Worm (Caenorhabditis elegans) whole organism, L4 larva: ENCODE measurements around the gene Y39G8B.5.

Experiments
- D1046.2 ChIP-seq: fragments of 200-800 bp; sonication (Bioruptor generic); IDR thresholded peaks from 2 replicates; pipeline ENCODE4 v1.3.6; 2022; ENCODE audit warnings: missing genetic modification characterization, missing compliant biosample characterization
- F26F4.8 ChIP-seq: fragments of 200-800 bp; sonication (Bioruptor generic); conservative IDR thresholded peaks from 2 replicates; pipeline ENCODE4 v1.3.6; 2022; ENCODE audit warnings: missing genetic modification characterization, missing compliant biosample characterization
- F44E2.7 ChIP-seq: fragments of 200-800 bp; sonication (Bioruptor generic); IDR thresholded peaks from 2 replicates; pipeline ENCODE4 v2.1.2; 2022; ENCODE audit warnings: missing genetic modification characterization, missing compliant biosample characterization
- F49E8.2 ChIP-seq: sonication (generic microtip); optimal IDR thresholded peaks from 2 replicates; lab custom pipeline; 2016; ENCODE audit warnings: missing compliant biosample characterization, mild to moderate bottlenecking, missing genetic modification characterization, borderline replicate concordance
- R02D3.7 ChIP-seq: fragments of 150-350 bp; sonication (generic microtip); optimal IDR thresholded peaks from 3 replicates; lab custom pipeline; 2014; ENCODE audit warnings: missing biosample characterization, missing genetic modification characterization
- T20F7.1 ChIP-seq: fragments of 200-800 bp; sonication (Bioruptor generic); optimal IDR thresholded peaks from 2 replicates; lab custom pipeline; 2018; ENCODE audit warnings: mild to moderate bottlenecking, missing genetic modification characterization, missing compliant biosample characterization
- T26A8.4 ChIP-seq: fragments of 200-800 bp; sonication (Bioruptor generic); IDR thresholded peaks from 2 replicates; pipeline ENCODE4 v1.3.6; 2022; ENCODE audit warnings: missing genetic modification characterization, missing compliant biosample characterization
- Y105C5A.15 ChIP-seq: fragments of 200-800 bp; sonication (Bioruptor generic); IDR thresholded peaks from 2 replicates; pipeline ENCODE4 v1.3.6; 2022; ENCODE audit warnings: missing genetic modification characterization, missing compliant biosample characterization
- ZK337.2 ChIP-seq: fragments of 200-800 bp; sonication (Bioruptor generic); IDR thresholded peaks from 2 replicates; pipeline ENCODE4 v1.3.6; 2022; ENCODE audit warnings: missing genetic modification reagents, missing genetic modification characterization, missing compliant biosample characterization
- ama-1 ChIP-seq: fragments of 150-350 bp; optimal IDR thresholded peaks from 2 replicates; lab custom pipeline; 2014; ENCODE audit warnings: inconsistent platforms, mixed read lengths
- ceh-20 ChIP-seq: fragments of 200-800 bp; sonication (Bioruptor generic); IDR thresholded peaks from 2 replicates; pipeline ENCODE4 v1.3.6; 2022; ENCODE audit warnings: missing genetic modification reagents, missing genetic modification characterization, missing compliant biosample characterization
- ceh-32 ChIP-seq: sonication (generic microtip); optimal IDR thresholded peaks from 2 replicates; lab custom pipeline; 2016; ENCODE audit warnings: mild to moderate bottlenecking, missing genetic modification characterization, missing compliant biosample characterization; ENCODE audit not compliant: poor library complexity
- ceh-62 ChIP-seq: sonication (generic microtip); optimal IDR thresholded peaks from 2 replicates; lab custom pipeline; 2017; ENCODE audit warnings: missing biosample characterization, missing genetic modification characterization
- ces-1 ChIP-seq: fragments of 150-350 bp; sonication (generic microtip); optimal IDR thresholded peaks from 4 replicates; lab custom pipeline; 2014; ENCODE audit warnings: missing biosample characterization, missing genetic modification reagents, missing genetic modification characterization
- cey-2 ChIP-seq: sonication (generic microtip); optimal IDR thresholded peaks from 3 replicates; lab custom pipeline; 2017; ENCODE audit warnings: missing genetic modification characterization, mild to moderate bottlenecking, missing compliant biosample characterization, antibody characterized with exemption, borderline replicate concordance; ENCODE audit not compliant: insufficient read depth
- daf-16 ChIP-seq, 3 experiments: sonication (generic microtip); optimal IDR thresholded peaks; 2 replicates each; lab custom pipeline; 2016 to 2017; ENCODE audit warnings: missing genetic modification characterization in 3 of 3, missing genetic modification reagents in 3 of 3, mild to moderate bottlenecking in 2 of 3, missing compliant biosample characterization in 2 of 3, missing biosample characterization in 1 of 3, moderate library complexity in 1 of 3
- daf-19 ChIP-seq: fragments of 200-800 bp; sonication (Bioruptor generic); conservative IDR thresholded peaks from 2 replicates; pipeline ENCODE4 v1.3.6; 2022; ENCODE audit warnings: missing genetic modification characterization, missing compliant biosample characterization
- dpl-1 ChIP-seq: fragments of 150-350 bp; optimal IDR thresholded peaks from 2 replicates; lab custom pipeline; 2014; ENCODE audit warnings: missing biosample characterization, missing genetic modification reagents, missing genetic modification characterization
- duxl-1 ChIP-seq: sonication (generic microtip); optimal IDR thresholded peaks from 2 replicates; lab custom pipeline; 2016; ENCODE audit warnings: mild to moderate bottlenecking, missing genetic modification characterization, moderate library complexity, missing compliant biosample characterization; ENCODE audit not compliant: poor library complexity
- dve-1 ChIP-seq: sonication (generic microtip); optimal IDR thresholded peaks from 2 replicates; lab custom pipeline; 2017; ENCODE audit warnings: antibody characterized with exemption, mild to moderate bottlenecking, missing genetic modification characterization, missing compliant biosample characterization; ENCODE audit not compliant: insufficient read depth
- fos-1 ChIP-seq: fragments of 150-350 bp; optimal IDR thresholded peaks from 2 replicates; lab custom pipeline; 2014; ENCODE audit warnings: missing biosample characterization, missing genetic modification characterization
- hif-1 ChIP-seq, 2 experiments: sonication (generic microtip); optimal IDR thresholded peaks; 2 replicates each; lab custom pipeline; 2016 to 2017; ENCODE audit warnings: missing compliant biosample characterization in 2 of 2, missing genetic modification characterization in 2 of 2, missing genetic modification reagents in 2 of 2, missing genotype in 2 of 2, mild to moderate bottlenecking in 1 of 2
- hlh-11 ChIP-seq: fragments of 200-800 bp; sonication (Bioruptor generic); optimal IDR thresholded peaks from 2 replicates; lab custom pipeline; 2018; ENCODE audit warnings: mild to moderate bottlenecking, missing genetic modification characterization, missing compliant biosample characterization
- hmg-1.1 ChIP-seq: fragments of 200-800 bp; sonication (Bioruptor generic); IDR thresholded peaks from 2 replicates; pipeline ENCODE4 v1.3.6; 2022; ENCODE audit warnings: missing genetic modification reagents, missing genetic modification characterization, missing compliant biosample characterization
- lin-13 ChIP-seq: fragments of 150-350 bp; optimal IDR thresholded peaks from 2 replicates; lab custom pipeline; 2014; ENCODE audit warnings: missing biosample characterization, missing genetic modification reagents, missing genetic modification characterization
- lin-29 ChIP-seq: fragments of 200-800 bp; sonication (Bioruptor generic); IDR thresholded peaks from 2 replicates; pipeline ENCODE4 v1.3.6; 2022; ENCODE audit warnings: missing genetic modification reagents, missing genetic modification characterization, missing compliant biosample characterization
- lin-39 ChIP-seq: fragments of 150-350 bp; optimal IDR thresholded peaks from 2 replicates; lab custom pipeline; 2014; ENCODE audit warnings: missing biosample characterization, missing genetic modification reagents, missing genetic modification characterization
- lsy-2 ChIP-seq, 2 experiments: fragments of 150-350 bp in 1 of 2; sonication (generic microtip) in 1 of 2; optimal IDR thresholded peaks; 2 replicates each; lab custom pipeline; 2014 to 2017; ENCODE audit warnings: missing biosample characterization in 2 of 2, missing genetic modification characterization in 2 of 2
- madf-5 ChIP-seq, 2 experiments: fragments of 200-800 bp; sonication (Bioruptor generic); IDR thresholded peaks; 2 replicates each; pipeline ENCODE4 v1.3.6; 2022; ENCODE audit warnings: missing compliant biosample characterization in 2 of 2, missing genetic modification characterization in 2 of 2
- madf-9 ChIP-seq: fragments of 200-800 bp; sonication (Bioruptor generic); conservative IDR thresholded peaks from 2 replicates; pipeline ENCODE4 v1.3.6; 2022; ENCODE audit warnings: missing genetic modification reagents, missing genetic modification characterization, missing compliant biosample characterization
- mes-2 ChIP-seq: sonication (generic microtip); optimal IDR thresholded peaks from 2 replicates; lab custom pipeline; 2016; ENCODE audit warnings: missing genotype, mild to moderate bottlenecking, missing genetic modification characterization, missing compliant biosample characterization; ENCODE audit not compliant: poor library complexity, severe bottlenecking
- mxl-2 ChIP-seq: fragments of 200-800 bp; sonication (Bioruptor generic); conservative IDR thresholded peaks from 2 replicates; pipeline ENCODE4 v1.3.6; 2022; ENCODE audit warnings: missing genetic modification reagents, missing genetic modification characterization, missing compliant biosample characterization
- nhr-102 ChIP-seq: sonication (generic microtip); optimal IDR thresholded peaks from 2 replicates; lab custom pipeline; 2016; ENCODE audit warnings: mild to moderate bottlenecking, missing genetic modification characterization, moderate library complexity, missing compliant biosample characterization
- nhr-11 ChIP-seq: fragments of 150-350 bp; optimal IDR thresholded peaks from 2 replicates; lab custom pipeline; 2014; ENCODE audit warnings: missing biosample characterization, missing genetic modification characterization
- nhr-237 ChIP-seq: sonication (generic microtip); optimal IDR thresholded peaks from 2 replicates; lab custom pipeline; 2017; ENCODE audit warnings: missing biosample characterization, missing genetic modification characterization
- nhr-41 ChIP-seq: fragments of 200-800 bp; sonication (Bioruptor generic); IDR thresholded peaks from 2 replicates; pipeline ENCODE4 v1.3.6; 2022; ENCODE audit warnings: missing genetic modification reagents, missing genetic modification characterization, missing compliant biosample characterization
- nhr-48 ChIP-seq: sonication (generic microtip); optimal IDR thresholded peaks from 2 replicates; lab custom pipeline; 2016; ENCODE audit warnings: mild to moderate bottlenecking, missing genetic modification characterization, missing compliant biosample characterization
- nhr-76 ChIP-seq: fragments of 150-350 bp; optimal IDR thresholded peaks from 2 replicates; lab custom pipeline; 2014; ENCODE audit warnings: missing biosample characterization, missing genetic modification characterization
- nhr-77 ChIP-seq: fragments of 150-350 bp; optimal IDR thresholded peaks from 2 replicates; lab custom pipeline; 2014; ENCODE audit warnings: missing biosample characterization, missing genetic modification characterization
- php-3 ChIP-seq: fragments of 200-800 bp; sonication (Bioruptor generic); IDR thresholded peaks from 2 replicates; pipeline ENCODE4 v1.3.6; 2022; ENCODE audit warnings: missing genetic modification reagents, missing genetic modification characterization, missing compliant biosample characterization
- rbr-2 ChIP-seq: sonication (generic microtip); optimal IDR thresholded peaks from 2 replicates; lab custom pipeline; 2016; ENCODE audit warnings: missing genotype, missing genetic modification characterization, missing compliant biosample characterization
- set-16 ChIP-seq: fragments of 200-800 bp; sonication (Bioruptor generic); IDR thresholded peaks from 2 replicates; pipeline ENCODE4 v1.3.6; 2022; ENCODE audit warnings: missing genetic modification reagents, missing genetic modification characterization, missing compliant biosample characterization
- snpc-1.2 ChIP-seq: fragments of 200-800 bp; sonication (Bioruptor generic); IDR thresholded peaks from 2 replicates; pipeline ENCODE4 v1.3.6; 2022; ENCODE audit warnings: missing genetic modification reagents, missing genetic modification characterization, missing compliant biosample characterization
- spr-1 ChIP-seq: sonication (generic microtip); optimal IDR thresholded peaks from 2 replicates; lab custom pipeline; 2016; ENCODE audit warnings: mild to moderate bottlenecking, missing genetic modification characterization, missing compliant biosample characterization
- unc-39 ChIP-seq: sonication (generic microtip); optimal IDR thresholded peaks from 2 replicates; lab custom pipeline; 2017; ENCODE audit warnings: missing biosample characterization, missing genetic modification characterization
- unc-62 ChIP-seq, 3 experiments: fragments of 150-350 bp in 1 of 3; sonication (generic microtip); optimal IDR thresholded peaks in 2 of 3; peaks in 1 of 3; 1 replicate in 1 of 3; 2 replicates in 2 of 3; lab custom pipeline; 2014 to 2017; ENCODE audit warnings: missing biosample characterization in 3 of 3, missing genetic modification characterization in 3 of 3, missing genetic modification reagents in 3 of 3, missing genotype in 1 of 3
- zag-1 ChIP-seq: fragments of 150-350 bp; optimal IDR thresholded peaks from 2 replicates; lab custom pipeline; 2014; ENCODE audit warnings: missing biosample characterization, missing genetic modification characterization
- zfp-2 ChIP-seq: sonication (generic microtip); optimal IDR thresholded peaks from 2 replicates; lab custom pipeline; 2016; ENCODE audit warnings: mild to moderate bottlenecking, missing genetic modification characterization, missing compliant biosample characterization
- zfp-3 ChIP-seq: fragments of 200-800 bp; sonication (Bioruptor generic); conservative IDR thresholded peaks from 2 replicates; pipeline ENCODE4 v1.3.6; 2022; ENCODE audit warnings: missing genetic modification reagents, missing genetic modification characterization, missing compliant biosample characterization
- ztf-11 ChIP-seq: fragments of 150-350 bp; optimal IDR thresholded peaks from 2 replicates; lab custom pipeline; 2014; ENCODE audit warnings: missing biosample characterization, missing genetic modification characterization

Y39G8B.5 gene

DNA sequence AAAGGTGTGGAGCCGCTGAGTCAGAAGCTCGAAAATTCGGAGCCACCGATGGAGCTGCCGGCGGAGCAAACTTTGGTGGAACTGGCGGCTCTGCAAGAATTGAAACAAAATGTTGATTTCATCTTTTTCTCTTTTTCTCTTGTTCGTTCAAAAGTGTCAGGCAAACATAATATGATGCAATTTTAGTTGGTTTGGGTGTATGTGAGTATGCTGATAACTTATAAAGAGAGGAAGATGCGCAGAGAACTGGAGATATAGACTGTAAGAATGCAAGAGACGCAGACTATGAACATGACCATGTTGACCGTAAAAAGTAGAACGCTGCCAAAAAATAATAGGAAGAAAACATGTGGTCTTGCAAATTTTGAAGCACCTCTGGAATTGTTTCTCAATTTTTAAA, 37.6 kb downstream of the Y39G8B.5 start (continued):
- TF ChIP-seq mxl-2 (GFP tag; lab: Robert Waterston, UW): no peak
- no peak for TF ChIP-seq lin-29
- no peak for TF ChIP-seq lin-39 (tag; lab: Kevin White, UChicago)
- TF ChIP-seq nhr-48: peak; percentile 72
- TF ChIP-seq zag-1 (tag; lab: Kevin White, UChicago): no peak
- no peak for TF ChIP-seq ceh-20
- TF ChIP-seq lsy-2 (tag; optimal IDR thresholded peaks at IDR 0.05; lab: Kevin White, UChicago): peak in 1 of 2 experiments; percentile 72
- TF ChIP-seq nhr-41 (GFP tag; lab: Robert Waterston, UW): no peak
- no peak for TF ChIP-seq duxl-1
- TF ChIP-seq unc-62 (GFP tag; optimal IDR thresholded peaks at IDR 0.05 in 1 of 2; lab: Kevin White, UChicago): peak in 1 of 2 experiments; percentile 39
- TF ChIP-seq unc-62 (tag; optimal IDR thresholded peaks at IDR 0.05; lab: Kevin White, UChicago): no peak
- TF ChIP-seq lin-13 (GFP tag; lab: Kevin White, UChicago): no peak
- 0 out of 2 replicates have a peak, but pooled peaks have one; percentile 25 for TF ChIP-seq T26A8.4 (GFP tag; lab: Robert Waterston, UW)
- no peak for TF ChIP-seq zfp-3 (GFP tag; lab: Robert Waterston, UW)
- peak; percentile 11; the same call in 1 of the 2 replicates for TF ChIP-seq set-16 (GFP tag; lab: Robert Waterston, UW)
- TF ChIP-seq daf-16 (GFP tag; optimal IDR thresholded peaks at IDR 0.05; lab: Kevin White, UChicago): no peak
- peak; percentile 95 for TF ChIP-seq daf-16 (tag; optimal IDR thresholded peaks at IDR 0.05; lab: Kevin White, UChicago)
- no peak for TF ChIP-seq madf-5 (GFP tag; IDR thresholded peaks at IDR 0.05; lab: Robert Waterston, UW)
- TF ChIP-seq nhr-237 (tag; lab: Kevin White, UChicago): no peak
- peak; percentile 85 for TF ChIP-seq hlh-11
- no peak for TF ChIP-seq F49E8.2 (tag; lab: Kevin White, UChicago)
- TF ChIP-seq D1046.2 (GFP tag; lab: Robert Waterston, UW): no peak
- TF ChIP-seq dve-1: peak; percentile 91
- peak; percentile 46 for TF ChIP-seq cey-2 (tag; lab: Kevin White, UChicago)
- peak; percentile 47; the same call in 1 of the 2 replicates for TF ChIP-seq php-3
- no peak for TF ChIP-seq madf-9
- no peak for TF ChIP-seq T20F7.1 (GFP tag; lab: Kevin White, UChicago)
- TF ChIP-seq F26F4.8: no peak
- TF ChIP-seq F44E2.7: no peak
- no peak for TF ChIP-seq hmg-1.1 (GFP tag; lab: Robert Waterston, UW)
- TF ChIP-seq nhr-102 (tag; lab: Kevin White, UChicago): peak; percentile 51
- TF ChIP-seq ceh-62 (tag; lab: Kevin White, UChicago): no peak
- no peak for TF ChIP-seq ceh-32 (tag; lab: Kevin White, UChicago)
- TF ChIP-seq ces-1 (GFP tag; lab: Kevin White, UChicago): no peak
- TF ChIP-seq fos-1 (tag; lab: Kevin White, UChicago): no peak
- TF ChIP-seq ztf-11 (tag; lab: Kevin White, UChicago): no peak
- TF ChIP-seq nhr-76: no peak
- no peak for TF ChIP-seq ama-1 (lab: Kevin White, UChicago)
- TF ChIP-seq R02D3.7 (tag; lab: Kevin White, UChicago): no peak
- TF ChIP-seq spr-1: no peak
- no peak for TF ChIP-seq zfp-2 (tag; lab: Kevin White, UChicago)
- TF ChIP-seq mes-2 (tag; lab: Kevin White, UChicago): peak; percentile 49
- TF ChIP-seq snpc-1.2: no peak
- peak; percentile 1 for TF ChIP-seq dpl-1 (GFP tag; lab: Kevin White, UChicago)
- TF ChIP-seq nhr-11: no peak
- TF ChIP-seq daf-19: no peak
- TF ChIP-seq rbr-2 (tag; lab: Kevin White, UChicago): no peak
- TF ChIP-seq Y105C5A.15 (GFP tag; lab: Robert Waterston, UW): no peak
- peak; percentile 96 for TF ChIP-seq nhr-77 (tag; lab: Kevin White, UChicago)
- no peak for TF ChIP-seq ZK337.2 (GFP tag; lab: Robert Waterston, UW)
- TF ChIP-seq hif-1 (tag; optimal IDR thresholded peaks at IDR 0.05; lab: Kevin White, UChicago): peak in 1 of 2 experiments; percentile 63
- TF ChIP-seq unc-39 (tag; lab: Kevin White, UChicago): no peak
